Worm (Caenorhabditis elegans) whole organism, early embryonic: ENCODE data around the gene ZC513.3.

Source experiments
- B0310.2 ChIP-seq: sonication (generic microtip); optimal IDR thresholded peaks from 2 replicates; lab custom pipeline; 2016; ENCODE audit warnings: mild to moderate bottlenecking, missing genetic modification characterization, missing compliant biosample characterization
- aly-1 ChIP-seq: sonication (generic microtip); optimal IDR thresholded peaks from 2 replicates; lab custom pipeline; 2016; ENCODE audit warnings: missing genetic modification characterization, missing compliant biosample characterization
- ama-1 ChIP-seq: fragments of 150-350 bp; optimal IDR thresholded peaks from 2 replicates; lab custom pipeline; 2014
- ets-7 ChIP-seq: sonication (generic microtip); optimal IDR thresholded peaks from 2 replicates; lab custom pipeline; 2016; ENCODE audit warnings: missing genotype, missing genetic modification characterization, missing compliant biosample characterization
- flt-1 ChIP-seq: fragments of 200-800 bp; sonication (Bioruptor generic); IDR thresholded peaks from 2 replicates; pipeline ENCODE4 v1.3.6; 2022; ENCODE audit warnings: missing genetic modification characterization, missing compliant biosample characterization
- hmbx-1 ChIP-seq: sonication (generic microtip); optimal IDR thresholded peaks from 2 replicates; lab custom pipeline; 2016; ENCODE audit warnings: mild to moderate bottlenecking, missing genetic modification characterization, missing compliant biosample characterization
- hmg-4 ChIP-seq: fragments of 200-800 bp; sonication (Bioruptor generic); optimal IDR thresholded peaks from 2 replicates; lab custom pipeline; 2018; ENCODE audit warnings: mild to moderate bottlenecking, missing genetic modification characterization, missing compliant biosample characterization
- pes-1 ChIP-seq: fragments of 200-800 bp; sonication (Bioruptor generic); IDR thresholded peaks from 2 replicates; pipeline ENCODE4 v1.3.6; 2022; ENCODE audit warnings: missing genetic modification reagents, missing genetic modification characterization, missing compliant biosample characterization
- scrt-1 ChIP-seq: fragments of 200-800 bp; sonication (Bioruptor generic); IDR thresholded peaks from 2 replicates; pipeline ENCODE4 v1.3.6; 2022; ENCODE audit warnings: missing genetic modification characterization, missing compliant biosample characterization
- sea-1 ChIP-seq: fragments of 200-800 bp; sonication (Bioruptor generic); conservative IDR thresholded peaks from 2 replicates; pipeline ENCODE4 v1.3.6; 2022; ENCODE audit warnings: missing genetic modification characterization, missing compliant biosample characterization
- tbx-11 ChIP-seq: fragments of 200-800 bp; sonication (Bioruptor generic); IDR thresholded peaks from 2 replicates; pipeline ENCODE4 v1.3.6; 2022; ENCODE audit warnings: missing genetic modification characterization, missing compliant biosample characterization
- tbx-37 ChIP-seq: fragments of 200-800 bp; sonication (Bioruptor generic); conservative IDR thresholded peaks from 2 replicates; pipeline ENCODE4 v1.3.6; 2022; ENCODE audit warnings: missing genetic modification reagents, missing genetic modification characterization, missing compliant biosample characterization

Gene ZC513.3

DNA sequence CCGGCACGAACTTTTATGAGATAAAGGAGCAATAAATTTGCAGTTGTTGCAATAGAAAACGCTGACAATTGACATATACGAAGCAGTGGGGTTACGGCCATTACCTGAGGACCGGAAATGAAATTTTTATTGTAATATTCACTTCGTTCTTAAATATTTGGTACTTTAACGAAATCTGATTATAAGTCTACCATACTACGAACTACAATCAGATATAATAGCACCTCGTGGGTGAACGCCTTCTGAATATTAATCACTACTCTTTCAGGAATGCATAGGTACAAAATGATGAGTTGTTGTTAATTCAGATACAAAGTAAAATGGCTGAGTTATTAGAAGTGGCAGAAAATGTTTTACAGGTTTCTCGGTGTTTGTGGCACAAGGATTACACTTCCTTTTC lies 45.6 kb downstream of the ZC513.3 start, which contains the start of gene str-129:
Gene str-129 (minus strand): TSS at position 101 of the 400 bp plus-strand sequence.
- TF ChIP-seq tbx-37 (GFP tag; lab: Robert Waterston, UW): no peak
- TF ChIP-seq flt-1 (GFP tag; lab: Robert Waterston, UW): no peak
- TF ChIP-seq scrt-1 (GFP tag; lab: Robert Waterston, UW): no peak
- TF ChIP-seq tbx-11: no peak
- no peak for TF ChIP-seq pes-1 (GFP tag; lab: Robert Waterston, UW)
- no peak for TF ChIP-seq hmg-4
- no peak for TF ChIP-seq sea-1 (GFP tag; lab: Robert Waterston, UW)
- TF ChIP-seq hmbx-1 (tag; lab: Kevin White, UChicago): no peak

DNA sequence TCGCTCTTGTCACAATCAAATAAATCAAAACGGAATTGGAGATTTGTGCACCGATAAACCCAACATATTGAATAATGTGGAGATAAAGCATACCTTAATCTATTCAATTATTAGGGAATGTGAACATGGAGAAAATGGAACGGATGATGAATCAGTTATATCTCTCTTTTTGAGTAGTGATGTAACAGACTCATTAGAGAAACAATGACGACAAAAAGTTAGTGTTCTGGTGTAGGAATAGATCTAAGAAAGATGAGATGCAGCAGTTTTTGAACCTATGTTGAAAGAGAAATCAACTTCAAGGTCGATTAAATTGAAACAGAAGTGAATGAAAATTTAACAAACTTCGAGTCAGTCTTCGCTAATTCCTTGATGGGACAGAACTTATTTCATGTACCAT lies 48.6 kb downstream of the ZC513.3 start, which contains the start of gene str-146:
Gene str-146 (minus strand): TSS at position 101 of the 400 bp plus-strand sequence.
- TF ChIP-seq tbx-37 (GFP tag; lab: Robert Waterston, UW): no peak
- no peak for TF ChIP-seq aly-1
- TF ChIP-seq ama-1 (lab: Kevin White, UChicago): no peak
- no peak for TF ChIP-seq hmg-4
- no peak for TF ChIP-seq B0310.2 (tag; lab: Kevin White, UChicago)
- TF ChIP-seq sea-1 (GFP tag; lab: Robert Waterston, UW): no peak
- TF ChIP-seq flt-1 (GFP tag; lab: Robert Waterston, UW): no peak

DNA sequence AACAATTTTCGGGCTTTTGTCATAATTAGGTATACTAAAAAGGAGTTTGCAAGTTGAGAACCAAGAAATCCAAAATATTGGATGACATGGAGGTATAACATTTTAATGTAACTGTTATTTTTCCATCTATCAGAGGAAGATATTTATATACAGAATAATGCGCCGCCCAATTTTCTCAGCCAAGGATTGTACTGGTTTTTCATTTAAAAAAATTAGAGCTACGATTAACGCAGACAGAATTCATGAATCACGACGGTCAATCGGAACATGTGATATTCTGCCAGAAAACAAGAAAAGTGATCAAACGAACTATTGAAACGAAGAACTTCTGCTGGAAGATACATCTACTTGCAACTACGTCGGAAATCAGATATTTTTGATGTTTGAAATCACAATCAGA lies 51.4 kb downstream of the ZC513.3 start, which contains the start of gene str-145:
Gene str-145 (minus strand): TSS at position 101 of the 400 bp plus-strand sequence.
- TF ChIP-seq hmg-4: no peak
- TF ChIP-seq ets-7 (tag; lab: Kevin White, UChicago): no peak
- TF ChIP-seq B0310.2 (tag; lab: Kevin White, UChicago): no peak
